Worm (Caenorhabditis elegans): Measurements from ENCODE around the gene unc-41.

Gene unc-41

ce11 chrV:9962916-9963315, 13.1 kb downstream of the unc-41 start:
- no peak for TF ChIP-seq efl-1 (optimal IDR thresholded peaks at IDR 0.05)
- TF ChIP-seq efl-1 (GFP tag; optimal IDR thresholded peaks at IDR 0.05 in 1 of 2): peak in 1 of 2 experiments; percentile 3
- TF ChIP-seq C04F5.9 (tag; optimal IDR thresholded peaks at IDR 0.05): no peak
- no peak for TF ChIP-seq lir-3 (tag; optimal IDR thresholded peaks at IDR 0.05; ENCODE audit: poor library complexity)
- TF ChIP-seq snpc-4 (tag; optimal IDR thresholded peaks at IDR 0.05): no peak
- TF ChIP-seq pqm-1 (tag; optimal IDR thresholded peaks at IDR 0.05): no peak
- TF ChIP-seq pax-3 (tag; optimal IDR thresholded peaks at IDR 0.05): no peak
- TF ChIP-seq ama-1 (optimal IDR thresholded peaks at IDR 0.05): no peak
- no peak for TF ChIP-seq nhr-47 (tag; optimal IDR thresholded peaks at IDR 0.05)
- TF ChIP-seq ztf-11 (tag; optimal IDR thresholded peaks at IDR 0.05): no peak
- TF ChIP-seq lin-14 (GFP tag; optimal IDR thresholded peaks at IDR 0.05): peak; percentile 64
- TF ChIP-seq egl-27 (tag; optimal IDR thresholded peaks at IDR 0.05): no peak
- no peak for TF ChIP-seq aly-2 (tag; optimal IDR thresholded peaks at IDR 0.05)
- peak; percentile 81 for TF ChIP-seq nhr-85 (tag)
- no peak for TF ChIP-seq nhr-77 (tag; optimal IDR thresholded peaks at IDR 0.05)
- TF ChIP-seq lin-35 (GFP tag; optimal IDR thresholded peaks at IDR 0.05): no peak
- no peak for TF ChIP-seq lin-15B (tag; optimal IDR thresholded peaks at IDR 0.05)
- TF ChIP-seq zag-1 (tag; optimal IDR thresholded peaks at IDR 0.05): no peak
- no peak for TF ChIP-seq dpl-1 (GFP tag; optimal IDR thresholded peaks at IDR 0.05)
- TF ChIP-seq tbx-2 (tag; optimal IDR thresholded peaks at IDR 0.05): no peak
- TF ChIP-seq blmp-1 (tag; optimal IDR thresholded peaks at IDR 0.05): no peak
- TF ChIP-seq F16B12.6 (tag; optimal IDR thresholded peaks at IDR 0.05): no peak

ce11 chrV:9962394-9962793, 13.6 kb downstream of the unc-41 start, which contains the start of gene madf-4:
Gene madf-4 (minus strand): TSS chrV:9962494.
- TF ChIP-seq fkh-10 (GFP tag; optimal IDR thresholded peaks at IDR 0.05): no peak
- TF ChIP-seq mep-1 (tag; optimal IDR thresholded peaks at IDR 0.05): no peak
- TF ChIP-seq dsc-1 (tag; optimal IDR thresholded peaks at IDR 0.05): no peak
- TF ChIP-seq sox-4 (tag; optimal IDR thresholded peaks at IDR 0.05): no peak
- no peak for TF ChIP-seq blmp-1 (tag; optimal IDR thresholded peaks at IDR 0.05)
- TF ChIP-seq lir-3 (tag; optimal IDR thresholded peaks at IDR 0.05; ENCODE audit: poor library complexity): no peak
- TF ChIP-seq nhr-84 (tag; optimal IDR thresholded peaks at IDR 0.05): no peak
- no peak for TF ChIP-seq zag-1 (tag; optimal IDR thresholded peaks at IDR 0.05)
- no peak for TF ChIP-seq nhr-19 (GFP tag; conservative IDR thresholded peaks at IDR 0.05)
- no peak for TF ChIP-seq lin-15B (tag; optimal IDR thresholded peaks at IDR 0.05)
- no peak for TF ChIP-seq unc-30 (tag; optimal IDR thresholded peaks at IDR 0.05)
- no peak for TF ChIP-seq unc-86 (tag; optimal IDR thresholded peaks at IDR 0.05)

- TF ChIP-seq lir-3 (tag; optimal IDR thresholded peaks at IDR 0.05; ENCODE audit: poor library complexity) (no peak), nhr-12 (tag; optimal IDR thresholded peaks at IDR 0.05) (no peak), tlp-1 (tag; optimal IDR thresholded peaks at IDR 0.05) (no peak), hlh-4 (tag; optimal IDR thresholded peaks at IDR 0.05) (no peak), ztf-4 (tag; optimal IDR thresholded peaks at IDR 0.05) (no peak), sptf-1 (tag; optimal IDR thresholded peaks at IDR 0.05) (no peak), ets-5 (GFP tag; IDR thresholded peaks at IDR 0.05) (no peak)
Measured at ce11 chrV:9960376-9960775, 15.7 kb downstream of the unc-41 start, which contains the start of gene T07C12.10. Gene T07C12.10 (minus strand): TSS chrV:9960476.

ce11 chrV:9958654-9959053, 17.4 kb downstream of the unc-41 start:
- TF ChIP-seq elt-2 (tag; optimal IDR thresholded peaks at IDR 0.05) (no peak), ces-1 (GFP tag; optimal IDR thresholded peaks at IDR 0.05) (no peak), nhr-11 (tag; optimal IDR thresholded peaks at IDR 0.05) (no peak), nhr-47 (tag; optimal IDR thresholded peaks at IDR 0.05) (no peak), ceh-82 (tag; optimal IDR thresholded peaks at IDR 0.05) (no peak), ztf-4 (tag; optimal IDR thresholded peaks at IDR 0.05) (no peak), unc-62 (GFP tag; optimal IDR thresholded peaks at IDR 0.05) (no peak), egl-27 (tag; optimal IDR thresholded peaks at IDR 0.05) (no peak), xbp-1 (tag; optimal IDR thresholded peaks at IDR 0.05) (peak; percentile 2), zip-4 (GFP tag; optimal IDR thresholded peaks at IDR 0.05) (no peak), fkh-10 (GFP tag; optimal IDR thresholded peaks at IDR 0.05) (no peak), efl-1 (optimal IDR thresholded peaks at IDR 0.05) (peak in 1 of 2 experiments; percentile 19), efl-1 (GFP tag; optimal IDR thresholded peaks at IDR 0.05 in 1 of 2) (no peak), nhr-84 (tag; optimal IDR thresholded peaks at IDR 0.05) (no peak), nhr-71 (tag; optimal IDR thresholded peaks at IDR 0.05) (peak; percentile 77), ets-5 (GFP tag; IDR thresholded peaks at IDR 0.05) (no peak), lsy-2 (tag; optimal IDR thresholded peaks at IDR 0.05) (peak; percentile 24 to 48), lin-14 (GFP tag; optimal IDR thresholded peaks at IDR 0.05) (peak; percentile 75), nhr-20 (tag; optimal IDR thresholded peaks at IDR 0.05) (peak; percentile 49), hpl-2 (GFP tag; optimal IDR thresholded peaks at IDR 0.05) (no peak), lin-35 (GFP tag; optimal IDR thresholded peaks at IDR 0.05) (no peak), mdl-1 (tag; optimal IDR thresholded peaks at IDR 0.05) (no peak), snpc-4 (tag; optimal IDR thresholded peaks at IDR 0.05) (no peak), lir-3 (tag; optimal IDR thresholded peaks at IDR 0.05; ENCODE audit: poor library complexity) (no peak)

All from whole organism, L1 larva.